Worm (Caenorhabditis elegans) whole organism, young adult: ENCODE data around the gene nhr-172.

Source experiments
- B0035.1 ChIP-seq: sonication (generic microtip); optimal IDR thresholded peaks from 2 replicates; lab custom pipeline; 2016; ENCODE audit warnings: missing genetic modification characterization, mild to moderate bottlenecking, missing compliant biosample characterization, missing genotype, missing genetic modification reagents
- B0261.1 ChIP-seq: sonication (generic microtip); optimal IDR thresholded peaks from 2 replicates; lab custom pipeline; 2016; ENCODE audit warnings: mild to moderate bottlenecking, missing genetic modification characterization, moderate library complexity, missing compliant biosample characterization
- B0336.3 ChIP-seq: fragments of 200-800 bp; sonication (Bioruptor generic); IDR thresholded peaks from 2 replicates; pipeline ENCODE4 v1.3.6; 2022; ENCODE audit warnings: missing genetic modification characterization, missing compliant biosample characterization
- C06A6.2 ChIP-seq: fragments of 200-800 bp; sonication (Bioruptor generic); conservative IDR thresholded peaks from 2 replicates; pipeline ENCODE4 v1.3.6; 2022; ENCODE audit warnings: missing genetic modification characterization, missing compliant biosample characterization
- C17E4.6 ChIP-seq: fragments of 200-800 bp; sonication (Bioruptor generic); IDR thresholded peaks from 2 replicates; pipeline ENCODE4 v1.3.6; 2022; ENCODE audit warnings: missing genetic modification reagents, missing genetic modification characterization, missing compliant biosample characterization
- D2030.7 ChIP-seq: fragments of 200-800 bp; sonication (Bioruptor generic); IDR thresholded peaks from 2 replicates; pipeline ENCODE4 v1.3.6; 2022; ENCODE audit warnings: missing genetic modification reagents, missing genetic modification characterization, missing compliant biosample characterization
- F37B4.10 ChIP-seq: fragments of 200-800 bp; sonication (Bioruptor generic); IDR thresholded peaks from 2 replicates; pipeline ENCODE4 v1.3.6; 2022; ENCODE audit warnings: missing genetic modification characterization, missing compliant biosample characterization
- F57A8.1 ChIP-seq: fragments of 200-800 bp; sonication (Bioruptor generic); optimal IDR thresholded peaks from 2 replicates; lab custom pipeline; 2018; ENCODE audit warnings: mild to moderate bottlenecking, missing genetic modification characterization, moderate library complexity, missing compliant biosample characterization
- F57C9.4 ChIP-seq: sonication (generic microtip); optimal IDR thresholded peaks from 2 replicates; lab custom pipeline; 2017; ENCODE audit warnings: mild to moderate bottlenecking, missing genetic modification characterization, missing compliant biosample characterization
- K12H6.12 ChIP-seq: fragments of 200-800 bp; sonication (Bioruptor generic); optimal IDR thresholded peaks from 2 replicates; lab custom pipeline; 2018; ENCODE audit warnings: mild to moderate bottlenecking, missing genetic modification characterization, missing compliant biosample characterization
- T07F8.4 ChIP-seq: sonication (generic microtip); optimal IDR thresholded peaks from 2 replicates; lab custom pipeline; 2016; ENCODE audit warnings: mild to moderate bottlenecking, missing genetic modification characterization, moderate library complexity, missing compliant biosample characterization
- Y53G8AR.9 ChIP-seq: fragments of 200-800 bp; sonication (Bioruptor generic); conservative IDR thresholded peaks from 2 replicates; pipeline ENCODE4 v1.3.6; 2022; ENCODE audit warnings: missing genetic modification reagents, missing genetic modification characterization, missing compliant biosample characterization
- Y56A3A.18 ChIP-seq: fragments of 200-800 bp; sonication (Bioruptor generic); IDR thresholded peaks from 2 replicates; pipeline ENCODE4 v1.3.6; 2022; ENCODE audit warnings: missing genetic modification reagents, missing genetic modification characterization, missing compliant biosample characterization
- attf-3 ChIP-seq: fragments of 200-800 bp; sonication (Bioruptor generic); conservative IDR thresholded peaks from 2 replicates; pipeline ENCODE4 v1.3.6; 2022; ENCODE audit warnings: missing genetic modification reagents, missing genetic modification characterization, missing compliant biosample characterization
- attf-5 ChIP-seq: fragments of 200-800 bp; sonication (Bioruptor generic); optimal IDR thresholded peaks from 2 replicates; lab custom pipeline; 2018; ENCODE audit warnings: mild to moderate bottlenecking, missing genetic modification characterization, missing compliant biosample characterization
- bed-1 ChIP-seq: fragments of 200-800 bp; sonication (Bioruptor generic); IDR thresholded peaks from 2 replicates; pipeline ENCODE4 v1.3.6; 2022; ENCODE audit warnings: missing genetic modification reagents, missing genetic modification characterization, missing compliant biosample characterization
- ceh-27 ChIP-seq: fragments of 200-800 bp; sonication (Bioruptor generic); optimal IDR thresholded peaks from 2 replicates; lab custom pipeline; 2018; ENCODE audit warnings: mild to moderate bottlenecking, missing genetic modification characterization, moderate library complexity, missing compliant biosample characterization
- ceh-40 ChIP-seq: fragments of 200-800 bp; sonication (Bioruptor generic); IDR thresholded peaks from 2 replicates; pipeline ENCODE4 v1.3.6; 2022; ENCODE audit warnings: missing genetic modification characterization, missing compliant biosample characterization
- die-1 ChIP-seq: sonication (generic microtip); optimal IDR thresholded peaks from 2 replicates; lab custom pipeline; 2016; ENCODE audit warnings: missing genotype, mild to moderate bottlenecking, missing genetic modification characterization, missing compliant biosample characterization
- dox-1 ChIP-seq: fragments of 200-800 bp; sonication (Bioruptor generic); IDR thresholded peaks from 2 replicates; pipeline ENCODE4 v1.3.6; 2022; ENCODE audit warnings: missing genetic modification reagents, missing genetic modification characterization, missing compliant biosample characterization
- dpff-1 ChIP-seq: sonication (generic microtip); optimal IDR thresholded peaks from 2 replicates; lab custom pipeline; 2017; ENCODE audit warnings: mild to moderate bottlenecking, missing genetic modification characterization, missing compliant biosample characterization
- egrh-3 ChIP-seq: fragments of 200-800 bp; sonication (Bioruptor generic); IDR thresholded peaks from 2 replicates; pipeline ENCODE4 v1.3.6; 2022; ENCODE audit warnings: missing genetic modification reagents, missing genetic modification characterization, missing compliant biosample characterization
- ets-4 ChIP-seq: fragments of 200-800 bp; sonication (Bioruptor generic); optimal IDR thresholded peaks from 2 replicates; lab custom pipeline; 2018; ENCODE audit warnings: mild to moderate bottlenecking, missing genetic modification characterization, missing compliant biosample characterization
- fkh-3 ChIP-seq: sonication (generic microtip); optimal IDR thresholded peaks from 2 replicates; lab custom pipeline; 2016; ENCODE audit warnings: mild to moderate bottlenecking, missing genetic modification characterization, missing compliant biosample characterization
- hmg-1.2 ChIP-seq: fragments of 200-800 bp; sonication (Bioruptor generic); IDR thresholded peaks from 2 replicates; pipeline ENCODE4 v1.3.6; 2022; ENCODE audit warnings: missing genetic modification reagents, missing genetic modification characterization, missing compliant biosample characterization
- hmg-20 ChIP-seq: fragments of 200-800 bp; sonication (Bioruptor generic); IDR thresholded peaks from 2 replicates; pipeline ENCODE4 v1.3.6; 2022; ENCODE audit warnings: missing genetic modification reagents, missing genetic modification characterization, missing compliant biosample characterization
- lag-1 ChIP-seq: fragments of 200-800 bp; sonication (Bioruptor generic); IDR thresholded peaks from 2 replicates; pipeline ENCODE4 v1.3.6; 2022; ENCODE audit warnings: missing genetic modification reagents, missing genetic modification characterization, missing compliant biosample characterization
- lin-26 ChIP-seq: fragments of 200-800 bp; sonication (Bioruptor generic); IDR thresholded peaks from 2 replicates; pipeline ENCODE4 v1.3.6; 2022; ENCODE audit warnings: missing genetic modification reagents, missing genetic modification characterization, missing compliant biosample characterization
- lin-35 ChIP-seq, 3 experiments: fragments of 150-350 bp in 2 of 3; sonication (generic microtip) in 1 of 3; optimal IDR thresholded peaks; 2 replicates each; lab custom pipeline; 2014 to 2018; ENCODE audit warnings: missing biosample characterization in 3 of 3, missing genetic modification characterization in 3 of 3, missing genetic modification reagents in 3 of 3
- lin-54 ChIP-seq: fragments of 200-800 bp; sonication (Bioruptor generic); optimal IDR thresholded peaks from 2 replicates; lab custom pipeline; 2018; ENCODE audit warnings: mild to moderate bottlenecking, missing genetic modification characterization, missing compliant biosample characterization
- madf-10 ChIP-seq: sonication (generic microtip); optimal IDR thresholded peaks from 2 replicates; lab custom pipeline; 2016; ENCODE audit warnings: mild to moderate bottlenecking, missing genetic modification characterization, missing compliant biosample characterization
- madf-6 ChIP-seq: fragments of 200-800 bp; sonication (Bioruptor generic); IDR thresholded peaks from 2 replicates; pipeline ENCODE4 v1.3.6; 2022; ENCODE audit warnings: missing genetic modification reagents, missing genetic modification characterization, missing compliant biosample characterization
- madf-8 ChIP-seq: fragments of 200-800 bp; sonication (Bioruptor generic); conservative IDR thresholded peaks from 2 replicates; pipeline ENCODE4 v1.3.6; 2022; ENCODE audit warnings: missing genetic modification reagents, missing genetic modification characterization, missing compliant biosample characterization
- mcd-1 ChIP-seq: fragments of 200-800 bp; sonication (Bioruptor generic); IDR thresholded peaks from 2 replicates; pipeline ENCODE4 v1.3.6; 2022; ENCODE audit warnings: missing genetic modification reagents, missing genetic modification characterization, missing compliant biosample characterization
- mxl-1 ChIP-seq: sonication (generic microtip); optimal IDR thresholded peaks from 2 replicates; lab custom pipeline; 2016; ENCODE audit warnings: missing genetic modification characterization, missing compliant biosample characterization
- nfya-2 ChIP-seq: fragments of 200-800 bp; sonication (Bioruptor generic); IDR thresholded peaks from 2 replicates; pipeline ENCODE4 v1.3.6; 2022; ENCODE audit warnings: missing genetic modification reagents, missing genetic modification characterization, missing compliant biosample characterization
- nhr-179 ChIP-seq: sonication (generic microtip); optimal IDR thresholded peaks from 2 replicates; lab custom pipeline; 2016; ENCODE audit warnings: mild to moderate bottlenecking, missing genetic modification characterization, missing compliant biosample characterization
- pbrm-1 ChIP-seq: fragments of 200-800 bp; sonication (Bioruptor generic); IDR thresholded peaks from 2 replicates; pipeline ENCODE4 v1.3.6; 2022; ENCODE audit warnings: missing genetic modification reagents, missing genetic modification characterization, missing compliant biosample characterization
- pha-4 ChIP-seq: fragments of 150-350 bp; sonication (generic microtip); optimal IDR thresholded peaks from 2 replicates; lab custom pipeline; 2014; ENCODE audit warnings: missing biosample characterization, missing genetic modification reagents, missing genetic modification characterization
- sdz-38 ChIP-seq: sonication (generic microtip); optimal IDR thresholded peaks from 2 replicates; lab custom pipeline; 2016; ENCODE audit warnings: missing genotype, missing genetic modification characterization, missing compliant biosample characterization
- sea-2 ChIP-seq: fragments of 200-800 bp; sonication (Bioruptor generic); IDR thresholded peaks from 2 replicates; pipeline ENCODE4 v1.3.6; 2022; ENCODE audit warnings: missing genetic modification characterization, missing compliant biosample characterization
- somi-1 ChIP-seq: fragments of 200-800 bp; sonication (Bioruptor generic); optimal IDR thresholded peaks from 2 replicates; lab custom pipeline; 2018; ENCODE audit warnings: mild to moderate bottlenecking, missing genetic modification characterization, missing compliant biosample characterization
- tbx-9 ChIP-seq: sonication (generic microtip); optimal IDR thresholded peaks from 2 replicates; lab custom pipeline; 2016; ENCODE audit warnings: borderline replicate concordance, missing genetic modification characterization, inconsistent platforms, missing compliant biosample characterization
- xnd-1 ChIP-seq: sonication (generic microtip); optimal IDR thresholded peaks from 2 replicates; lab custom pipeline; 2016; ENCODE audit warnings: missing genotype, missing genetic modification reagents, missing genetic modification characterization, missing compliant biosample characterization
- zfh-2 ChIP-seq: fragments of 200-800 bp; sonication (Bioruptor generic); conservative IDR thresholded peaks from 2 replicates; pipeline ENCODE4 v1.3.6; 2022; ENCODE audit warnings: missing genetic modification reagents, missing genetic modification characterization, missing compliant biosample characterization
- ztf-3 ChIP-seq: fragments of 200-800 bp; sonication (Bioruptor generic); optimal IDR thresholded peaks from 2 replicates; lab custom pipeline; 2018; ENCODE audit warnings: mild to moderate bottlenecking, missing genetic modification characterization, missing compliant biosample characterization

Gene nhr-172

ce11 chrV:7532947-7533346, 24.2 kb downstream of the nhr-172 start, which contains the start of gene C54F6.3:
Gene C54F6.3, plus strand, starts transcription at chrV:7533247.
- TF ChIP-seq egrh-3 (GFP tag; lab: Robert Waterston, UW) (no peak), lag-1 (GFP tag; lab: Robert Waterston, UW) (no peak), hmg-20 (GFP tag; lab: Robert Waterston, UW) (no peak), C06A6.2 (GFP tag; lab: Robert Waterston, UW) (no peak), ceh-27 (GFP tag; lab: Kevin White, UChicago) (no peak), die-1 (tag; lab: Kevin White, UChicago) (no peak), madf-6 (no peak), ceh-40 (no peak), hmg-1.2 (GFP tag; lab: Robert Waterston, UW) (no peak), mxl-1 (tag; lab: Kevin White, UChicago) (no peak), nfya-2 (GFP tag; lab: Robert Waterston, UW) (no peak), nhr-179 (no peak), B0035.1 (no peak), F57C9.4 (tag; lab: Kevin White, UChicago) (no peak), pbrm-1 (GFP tag; lab: Robert Waterston, UW) (no peak), zfh-2 (no peak), Y56A3A.18 (GFP tag; lab: Robert Waterston, UW) (no peak)
- TF ChIP-seq, all 124 proteins: peak for 0

- no peak for TF ChIP-seq D2030.7 (GFP tag; lab: Robert Waterston, UW)
- TF ChIP-seq T07F8.4 (tag; lab: Kevin White, UChicago), result no peak
- TF ChIP-seq madf-8, result no peak
- TF ChIP-seq die-1 (tag; lab: Kevin White, UChicago), result no peak
- no peak for TF ChIP-seq B0336.3 (GFP tag; lab: Robert Waterston, UW)
- no peak for TF ChIP-seq K12H6.12 (tag; lab: Kevin White, UChicago)
- no peak for TF ChIP-seq F57C9.4 (tag; lab: Kevin White, UChicago)
- TF ChIP-seq dox-1 (GFP tag; lab: Robert Waterston, UW), result no peak
- no peak for TF ChIP-seq lin-26 (GFP tag; lab: Robert Waterston, UW)
- TF ChIP-seq bed-1 (GFP tag; lab: Robert Waterston, UW), result no peak
- TF ChIP-seq mcd-1 (GFP tag; lab: Robert Waterston, UW), result no peak
- no peak for TF ChIP-seq xnd-1 (tag; lab: Kevin White, UChicago)
- no peak for TF ChIP-seq C17E4.6 (GFP tag; lab: Robert Waterston, UW)
- TF ChIP-seq ets-4 (GFP tag; lab: Kevin White, UChicago), result no peak
- no peak for TF ChIP-seq ztf-3 (GFP tag; lab: Kevin White, UChicago)
- TF ChIP-seq, all 124 proteins: peak for 0
Observed at ce11 chrV:7538018-7538417, 29.2 kb downstream of the nhr-172 start, which contains the start of gene C54F6.12. Gene C54F6.12, minus strand, starts transcription at chrV:7538118.

DNA sequence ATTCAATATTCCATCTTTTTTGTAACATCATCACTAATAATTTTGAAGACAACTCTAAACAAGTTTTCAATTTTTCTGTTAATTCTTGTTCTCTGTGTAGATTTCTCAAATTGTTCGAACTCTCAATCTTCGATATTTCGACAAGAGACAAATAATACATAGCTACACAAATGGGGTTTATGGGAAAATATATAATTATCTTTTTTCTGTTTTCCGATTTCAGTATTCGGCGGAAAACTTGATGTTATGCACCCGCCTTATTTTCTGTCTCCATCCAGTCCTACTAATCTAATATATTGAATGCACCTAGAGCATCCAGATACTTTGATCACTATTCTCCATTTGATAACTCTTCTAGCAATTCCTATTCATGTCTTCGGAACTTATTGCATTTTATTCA, 30.2 kb downstream of the nhr-172 start, which contains the start of gene srh-268:
Gene srh-268 (plus strand): TSS at position 301 of the 400 bp plus-strand sequence.
- TF ChIP-seq lin-35 (GFP tag; optimal IDR thresholded peaks at IDR 0.05; lab: Kevin White, UChicago) (no peak), lin-54 (GFP tag; lab: Kevin White, UChicago) (no peak), tbx-9 (tag; lab: Kevin White, UChicago) (no peak), sdz-38 (tag; lab: Kevin White, UChicago) (no peak), madf-10 (tag; lab: Kevin White, UChicago) (no peak), attf-3 (no peak), somi-1 (GFP tag; lab: Kevin White, UChicago) (no peak), F37B4.10 (GFP tag; lab: Robert Waterston, UW) (no peak), ztf-3 (GFP tag; lab: Kevin White, UChicago) (no peak), Y56A3A.18 (GFP tag; lab: Robert Waterston, UW) (no peak), fkh-3 (tag; lab: Kevin White, UChicago) (no peak), Y53G8AR.9 (no peak), pha-4 (no peak), dpff-1 (tag; lab: Kevin White, UChicago) (no peak), F57A8.1 (no peak), B0336.3 (GFP tag; lab: Robert Waterston, UW) (no peak), attf-5 (GFP tag; lab: Kevin White, UChicago) (no peak), B0261.1 (tag; lab: Kevin White, UChicago) (no peak), sea-2 (GFP tag; lab: Robert Waterston, UW) (no peak)
